Worm (Caenorhabditis elegans) whole organism, L1 larva: ENCODE data around the gene ehs-1.

Source experiments
- ceh-88 ChIP-seq: fragments of 200-800 bp; sonication (Bioruptor generic); IDR thresholded peaks from 2 replicates; pipeline ENCODE4 v1.3.6; 2022; ENCODE audit warnings: missing genetic modification characterization, missing compliant biosample characterization
- elt-2 ChIP-seq: sonication (generic microtip); optimal IDR thresholded peaks from 2 replicates; lab custom pipeline; 2016; ENCODE audit warnings: missing genetic modification characterization, mild to moderate bottlenecking, inconsistent platforms, missing compliant biosample characterization, missing genetic modification reagents
- fos-1 ChIP-seq: fragments of 150-350 bp; optimal IDR thresholded peaks from 2 replicates; lab custom pipeline; 2014; ENCODE audit warnings: missing biosample characterization, missing genetic modification characterization
- hlh-17 ChIP-seq: fragments of 200-800 bp; sonication (Bioruptor generic); optimal IDR thresholded peaks from 2 replicates; lab custom pipeline; 2018; ENCODE audit warnings: missing genetic modification characterization, mild to moderate bottlenecking, missing compliant biosample characterization, moderate library complexity, borderline replicate concordance
- hpl-2 ChIP-seq: fragments of 150-350 bp; optimal IDR thresholded peaks from 2 replicates; lab custom pipeline; 2014; ENCODE audit warnings: missing biosample characterization, missing genetic modification reagents, missing genetic modification characterization
- rnt-1 ChIP-seq: sonication (generic microtip); optimal IDR thresholded peaks from 2 replicates; lab custom pipeline; 2016; ENCODE audit warnings: mild to moderate bottlenecking, missing genetic modification characterization, moderate library complexity, missing compliant biosample characterization

Gene ehs-1

DNA sequence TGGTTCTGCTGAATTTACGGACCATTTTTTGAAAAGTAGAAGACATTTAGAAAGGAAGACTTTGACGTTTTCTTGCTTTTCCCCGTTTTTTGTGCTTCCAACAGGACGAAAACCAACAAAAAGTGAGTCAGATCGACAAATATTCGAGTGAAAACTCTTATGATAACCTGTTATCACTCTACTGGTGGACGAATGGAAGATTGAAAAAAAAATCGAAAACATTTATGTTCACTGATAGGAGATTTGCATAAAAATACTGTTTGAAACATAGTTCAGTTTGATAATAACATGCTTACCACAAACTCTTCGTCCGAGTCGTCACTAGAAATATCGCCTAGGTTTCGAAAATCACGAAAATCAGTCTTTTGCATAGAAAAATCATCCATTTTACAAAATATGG is 51.9 kb downstream of the ehs-1 start:
- no peak for TF ChIP-seq rnt-1
- TF ChIP-seq ceh-88 (GFP tag; lab: Robert Waterston, UW), result no peak
- TF ChIP-seq hlh-17 (GFP tag; lab: Kevin White, UChicago), result no peak
- no peak for TF ChIP-seq hpl-2 (GFP tag; lab: Kevin White, UChicago)
- TF ChIP-seq fos-1 (tag; lab: Kevin White, UChicago), result no peak
- peak; percentile 51 for TF ChIP-seq elt-2 (tag; lab: Kevin White, UChicago)
